Fruit fly (Drosophila melanogaster) whole organism, embryonic: ENCODE results near the gene CG3434.
A peak's percentile ranks its signal among the peaks of the same experiment; 100 is the strongest.

Experiments used
- CG10209 ChIP-seq: fragments of 200-800 bp; sonication (Bioruptor generic); optimal IDR thresholded peaks from 3 replicates; lab custom pipeline; 2017; ENCODE audit warnings: missing biosample characterization, mild to moderate bottlenecking, missing genetic modification characterization, missing genetic modification reagents
- CG10267 ChIP-seq: fragments of 200-800 bp; sonication (Bioruptor generic); optimal IDR thresholded peaks from 2 replicates; lab custom pipeline; 2018; ENCODE audit warnings: missing biosample characterization, mild to moderate bottlenecking, missing genetic modification characterization, moderate library complexity
- CG10274 ChIP-seq: fragments of 200-800 bp; sonication (Bioruptor generic); optimal IDR thresholded peaks from 3 replicates; lab custom pipeline; 2017; ENCODE audit warnings: missing biosample characterization, mild to moderate bottlenecking, missing genetic modification characterization
- CG10321 ChIP-seq: fragments of 200-800 bp; sonication (Bioruptor generic); IDR thresholded peaks from 2 replicates; pipeline ENCODE4 v1.3.6; 2022; ENCODE audit warnings: missing biosample characterization, missing genetic modification characterization
- CG11696 ChIP-seq: fragments of 200-800 bp; sonication (Bioruptor generic); IDR thresholded peaks from 2 replicates; pipeline ENCODE4 v1.3.6; 2022; ENCODE audit warnings: missing biosample characterization, missing genetic modification characterization
- CG12104 ChIP-seq: fragments of 200-800 bp; sonication (Bioruptor generic); optimal IDR thresholded peaks from 3 replicates; lab custom pipeline; 2016; ENCODE audit warnings: missing biosample characterization, missing genetic modification characterization
- CG14441 ChIP-seq: fragments of 200-800 bp; sonication (Bioruptor generic); IDR thresholded peaks from 2 replicates; pipeline ENCODE4 v1.3.6; 2022; ENCODE audit warnings: missing biosample characterization, missing genetic modification characterization
- CG15073 ChIP-seq: fragments of 200-800 bp; sonication (Bioruptor generic); optimal IDR thresholded peaks from 2 replicates; lab custom pipeline; 2016; ENCODE audit warnings: missing biosample characterization, missing genetic modification characterization
- CG15479 ChIP-seq: fragments of 200-800 bp; sonication (Bioruptor generic); optimal IDR thresholded peaks from 3 replicates; lab custom pipeline; 2019; ENCODE audit warnings: missing biosample characterization, mild to moderate bottlenecking, missing genetic modification characterization, moderate library complexity
- CG15696 ChIP-seq: fragments of 200-800 bp; sonication (Bioruptor generic); optimal IDR thresholded peaks from 2 replicates; lab custom pipeline; 2019; ENCODE audit warnings: missing biosample characterization, mild to moderate bottlenecking, missing genetic modification characterization, moderate library complexity
- CG1647 ChIP-seq: fragments of 200-800 bp; sonication (Bioruptor generic); optimal IDR thresholded peaks from 3 replicates; lab custom pipeline; 2016; ENCODE audit warnings: missing biosample characterization, missing genetic modification characterization
- CG31365 ChIP-seq: fragments of 200-800 bp; sonication (Bioruptor generic); optimal IDR thresholded peaks from 2 replicates; lab custom pipeline; 2018; ENCODE audit warnings: missing biosample characterization, mild to moderate bottlenecking, missing genetic modification characterization
- CG34376 ChIP-seq: fragments of 200-800 bp; sonication (Bioruptor generic); optimal IDR thresholded peaks from 2 replicates; lab custom pipeline; 2018; ENCODE audit warnings: missing biosample characterization, mild to moderate bottlenecking, missing genetic modification characterization
- CG4328 ChIP-seq: fragments of 200-800 bp; sonication (Bioruptor generic); optimal IDR thresholded peaks from 3 replicates; lab custom pipeline; 2017; ENCODE audit warnings: missing biosample characterization, missing genetic modification reagents, missing genetic modification characterization
- CG9437 ChIP-seq: fragments of 200-800 bp; sonication (Bioruptor generic); optimal IDR thresholded peaks from 2 replicates; lab custom pipeline; 2018; ENCODE audit warnings: missing biosample characterization, mild to moderate bottlenecking, missing genetic modification characterization
- CG9876 ChIP-seq: fragments of 200-800 bp; sonication (Bioruptor generic); optimal IDR thresholded peaks from 2 replicates; lab custom pipeline; 2016; ENCODE audit warnings: missing biosample characterization, missing genetic modification characterization
- Chrac-16 ChIP-seq: fragments of 200-800 bp; sonication (Bioruptor generic); optimal IDR thresholded peaks from 3 replicates; lab custom pipeline; 2016; ENCODE audit warnings: missing biosample characterization, missing genetic modification characterization
- Dfd ChIP-seq, 2 experiments: fragments of >200 bp; optimal IDR thresholded peaks; 2 replicates each; lab custom pipeline; 2017; ENCODE audit warnings: missing biosample characterization in 2 of 2, missing genetic modification characterization in 2 of 2
- Elba2 ChIP-seq: fragments of 200-800 bp; sonication (Bioruptor generic); optimal IDR thresholded peaks from 3 replicates; lab custom pipeline; 2016; ENCODE audit warnings: missing biosample characterization, missing genetic modification characterization
- HLH3B ChIP-seq: fragments of 200-800 bp; sonication (Bioruptor generic); IDR thresholded peaks from 2 replicates; pipeline ENCODE4 v1.3.6; 2022; ENCODE audit warnings: missing biosample characterization, missing genetic modification characterization
- HmgD ChIP-seq: fragments of 200-800 bp; sonication (Bioruptor generic); optimal IDR thresholded peaks from 3 replicates; lab custom pipeline; 2016; ENCODE audit warnings: missing biosample characterization, missing genetic modification characterization
- MESR4 ChIP-seq: fragments of 200-800 bp; sonication (Bioruptor generic); optimal IDR thresholded peaks from 2 replicates; lab custom pipeline; 2018; ENCODE audit warnings: missing biosample characterization, mild to moderate bottlenecking, missing genetic modification characterization, moderate library complexity
- MTF-1 ChIP-seq: fragments of 200-800 bp; sonication (Bioruptor generic); optimal IDR thresholded peaks from 2 replicates; lab custom pipeline; 2018; ENCODE audit warnings: missing biosample characterization, mild to moderate bottlenecking, missing genetic modification characterization, borderline replicate concordance
- Ptx1 ChIP-seq: fragments of 200-800 bp; sonication (Bioruptor generic); IDR thresholded peaks from 2 replicates; pipeline ENCODE4 v1.3.6; 2022; ENCODE audit warnings: missing biosample characterization, missing genetic modification characterization
- Stat92E ChIP-seq, 3 experiments: fragments of >200 bp in 2 of 3; fragments of 200-800 bp in 1 of 3; sonication (Bioruptor generic) in 1 of 3; optimal IDR thresholded peaks; 2 replicates each; lab custom pipeline; 2017 to 2019; ENCODE audit warnings: missing biosample characterization in 3 of 3, missing genetic modification characterization in 3 of 3, mild to moderate bottlenecking in 1 of 3, moderate library complexity in 1 of 3
- TFAM ChIP-seq: fragments of 200-800 bp; sonication (Bioruptor generic); optimal IDR thresholded peaks from 2 replicates; lab custom pipeline; 2017; ENCODE audit warnings: missing biosample characterization, missing genetic modification characterization, inconsistent platforms
- abd-A ChIP-seq: fragments of 200-800 bp; sonication (Bioruptor generic); optimal IDR thresholded peaks from 3 replicates; lab custom pipeline; 2019; ENCODE audit warnings: missing biosample characterization, mild to moderate bottlenecking, missing genetic modification characterization, moderate library complexity
- bcd ChIP-seq: fragments of 200-800 bp; sonication (Bioruptor generic); optimal IDR thresholded peaks from 2 replicates; lab custom pipeline; 2017; ENCODE audit warnings: missing biosample characterization, mild to moderate bottlenecking, missing genetic modification characterization
- crc ChIP-seq: fragments of 200-800 bp; sonication (Bioruptor generic); optimal IDR thresholded peaks from 2 replicates; lab custom pipeline; 2016; ENCODE audit warnings: missing biosample characterization, missing genetic modification characterization
- dm ChIP-seq: fragments of 200-800 bp; sonication (Bioruptor generic); optimal IDR thresholded peaks from 3 replicates; lab custom pipeline; 2016; ENCODE audit warnings: missing biosample characterization, missing genetic modification characterization
- emc ChIP-seq: fragments of 200-800 bp; sonication (Bioruptor generic); optimal IDR thresholded peaks from 2 replicates; lab custom pipeline; 2016; ENCODE audit warnings: missing biosample characterization, missing genetic modification characterization
- eve ChIP-seq, 2 experiments: fragments of >200 bp; optimal IDR thresholded peaks; 2 replicates each; lab custom pipeline; 2017; ENCODE audit warnings: missing biosample characterization in 2 of 2, missing genetic modification characterization in 2 of 2
- fd3F ChIP-seq: fragments of 200-800 bp; sonication (Bioruptor generic); optimal IDR thresholded peaks from 2 replicates; lab custom pipeline; 2018; ENCODE audit warnings: missing biosample characterization, mild to moderate bottlenecking, missing genetic modification characterization, moderate library complexity
- h ChIP-seq: fragments of >200 bp; optimal IDR thresholded peaks from 2 replicates; lab custom pipeline; 2017
- hb ChIP-seq: fragments of 200-800 bp; sonication (Bioruptor generic); IDR thresholded peaks from 3 replicates; pipeline ENCODE4 v1.3.6; 2022; ENCODE audit warnings: missing biosample characterization, missing genetic modification characterization; ENCODE audit not compliant: partially characterized antibody
- inv ChIP-seq: fragments of 200-800 bp; sonication (Bioruptor generic); IDR thresholded peaks from 2 replicates; pipeline ENCODE4 v1.3.6; 2022; ENCODE audit warnings: missing biosample characterization, missing genetic modification characterization; ENCODE audit not compliant: partially characterized antibody
- lmd ChIP-seq: fragments of 200-800 bp; sonication (Bioruptor generic); IDR thresholded peaks from 2 replicates; pipeline ENCODE4 v1.3.6; 2022; ENCODE audit warnings: missing biosample characterization, missing genetic modification characterization
- mld ChIP-seq: fragments of 200-800 bp; sonication (Bioruptor generic); IDR thresholded peaks from 3 replicates; pipeline ENCODE4 v1.3.6; 2022; ENCODE audit warnings: missing biosample characterization, missing genetic modification characterization; ENCODE audit not compliant: partially characterized antibody
- phol ChIP-seq: fragments of 200-800 bp; sonication (Bioruptor generic); optimal IDR thresholded peaks from 3 replicates; lab custom pipeline; 2018; ENCODE audit warnings: missing biosample characterization, mild to moderate bottlenecking, missing genetic modification characterization, moderate library complexity
- scrt ChIP-seq: fragments of 200-800 bp; sonication (Bioruptor generic); optimal IDR thresholded peaks from 2 replicates; lab custom pipeline; 2018; ENCODE audit warnings: missing biosample characterization, mild to moderate bottlenecking, missing genetic modification characterization, moderate library complexity
- sd ChIP-seq: fragments of 200-800 bp; sonication (Bioruptor generic); optimal IDR thresholded peaks from 3 replicates; lab custom pipeline; 2018; ENCODE audit warnings: missing biosample characterization, mild to moderate bottlenecking, missing genetic modification characterization, moderate library complexity
- sisA ChIP-seq: fragments of 200-800 bp; sonication (Bioruptor generic); IDR thresholded peaks from 2 replicates; pipeline ENCODE4 v1.3.6; 2022; ENCODE audit warnings: missing biosample characterization, missing genetic modification characterization
- slou ChIP-seq: fragments of 200-800 bp; sonication (Bioruptor generic); optimal IDR thresholded peaks from 3 replicates; lab custom pipeline; 2016; ENCODE audit warnings: missing biosample characterization, missing genetic modification characterization
- stc ChIP-seq: fragments of 200-800 bp; sonication (Bioruptor generic); IDR thresholded peaks from 2 replicates; pipeline ENCODE4 v1.3.6; 2022; ENCODE audit warnings: missing biosample characterization, missing genetic modification characterization
- trem ChIP-seq: fragments of 200-800 bp; optimal IDR thresholded peaks from 3 replicates; lab custom pipeline; 2019; ENCODE audit warnings: missing biosample characterization, mild to moderate bottlenecking, missing genetic modification characterization, moderate library complexity
- usp ChIP-seq: fragments of >200 bp; optimal IDR thresholded peaks from 2 replicates; lab custom pipeline; 2017; ENCODE audit warnings: missing biosample characterization, missing genetic modification characterization
- z ChIP-seq: fragments of 200-800 bp; sonication (Bioruptor generic); IDR thresholded peaks from 3 replicates; pipeline ENCODE4 v1.3.6; 2022; ENCODE audit warnings: missing biosample characterization, missing genetic modification characterization

CG3434 gene

DNA sequence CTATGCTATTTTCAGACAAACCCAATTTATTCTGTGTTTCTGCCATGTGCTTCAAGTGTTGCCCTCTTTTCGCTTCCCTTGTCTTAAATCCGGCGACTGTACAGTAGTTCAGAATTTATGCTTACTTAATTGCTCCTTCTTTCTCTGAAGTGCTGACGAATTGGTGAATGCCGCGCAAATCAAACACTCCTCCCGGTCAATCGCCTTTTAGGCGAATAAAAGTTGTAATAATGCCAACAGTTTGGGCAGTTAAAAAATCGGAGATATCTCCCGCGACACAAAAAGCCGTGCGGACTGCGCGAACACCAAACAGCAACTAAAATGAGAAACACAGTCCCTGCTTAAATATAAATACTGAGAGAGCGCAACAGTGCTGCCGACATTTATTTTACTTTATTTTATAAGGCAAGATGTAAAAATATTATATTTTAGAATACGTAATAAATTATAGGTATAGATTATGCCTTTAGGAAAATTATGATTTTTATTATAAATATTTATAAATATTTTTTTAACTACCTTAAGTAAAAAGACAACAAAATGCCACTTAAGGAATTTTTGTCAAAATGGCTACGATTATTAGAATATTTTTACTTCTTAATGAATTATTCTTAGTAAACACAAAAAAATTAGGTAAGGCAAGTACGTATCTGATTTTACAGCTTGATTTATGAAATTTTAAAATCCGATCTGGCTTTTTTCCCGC is 44.6 kb upstream of the CG3434 start, which contains the start of gene path (continued):
- peak; percentile 57 for TF ChIP-seq dm (GFP tag; lab: Kevin White, UChicago)
- no peak for TF ChIP-seq CG15073 (GFP tag; lab: Kevin White, UChicago)
- peak; percentile 45; the same call in 1 of the 2 replicates for TF ChIP-seq CG11696
- no peak for TF ChIP-seq CG1647
- no peak for TF ChIP-seq emc (GFP tag; lab: Kevin White, UChicago)
- TF ChIP-seq bcd (GFP tag; lab: Kevin White, UChicago), result peak; percentile 4
- no peak; the same call in 1 of the 2 replicates for TF ChIP-seq Ptx1 (GFP tag; lab: Robert Waterston, UW)
- peak; percentile 45 for TF ChIP-seq scrt (GFP tag; lab: Kevin White, UChicago)
- peak in 1 of 3 experiments; percentile 30 for TF ChIP-seq Stat92E (GFP tag; optimal IDR thresholded peaks at IDR 0.05; lab: Kevin White, UChicago)
- peak; percentile 2 for TF ChIP-seq CG31365 (tag; lab: Kevin White, UChicago)
- TF ChIP-seq CG10209, result peak; percentile 37
- no peak for TF ChIP-seq Chrac-16 (GFP tag; lab: Kevin White, UChicago)
- peak; percentile 25; the same call in 1 of the 2 replicates for TF ChIP-seq CG14441
- peak; percentile 49 for TF ChIP-seq MTF-1 (GFP tag; lab: Kevin White, UChicago)
- TF ChIP-seq HmgD (GFP tag; lab: Kevin White, UChicago), result no peak
- TF ChIP-seq CG34376, result peak; percentile 53
- TF ChIP-seq usp (GFP tag; lab: Kevin White, UChicago), result no peak
- peak; percentile 31 for TF ChIP-seq CG15696 (tag; lab: Kevin White, UChicago)
- TF ChIP-seq CG10267 (tag; lab: Kevin White, UChicago), result peak; percentile 66
- TF ChIP-seq MESR4 (GFP tag; lab: Kevin White, UChicago), result peak; percentile 18
- TF ChIP-seq HLH3B (GFP tag; lab: Robert Waterston, UW), result no peak; the same call in 1 of the 2 replicates
- TF ChIP-seq trem (tag; lab: Kevin White, UChicago), result peak; percentile 67

dm6 chr3L:9504530-9504929 is 43.9 kb upstream of the CG3434 start:
- TF ChIP-seq CG10321 (GFP tag; lab: Robert Waterston, UW) (no peak), CG10274 (GFP tag; lab: Kevin White, UChicago) (no peak), z (no peak), eve (GFP tag; optimal IDR thresholded peaks at IDR 0.05; lab: Kevin White, UChicago) (peak in 1 of 2 experiments; percentile 55), CG4328 (no peak), CG15479 (no peak), CG9437 (GFP tag; lab: Kevin White, UChicago) (peak; percentile 52)

dm6 chr3L:9503552-9504317 is 43.1 kb upstream of the CG3434 start:
- TF ChIP-seq CG9876 (GFP tag; lab: Kevin White, UChicago) (no peak), inv (GFP tag; lab: Robert Waterston, UW) (no peak), lmd (no peak), TFAM (GFP tag; lab: Kevin White, UChicago) (no peak), sd (tag; lab: Kevin White, UChicago) (no peak), hb (GFP tag; lab: Robert Waterston, UW) (no peak), abd-A (no peak), crc (GFP tag; lab: Kevin White, UChicago) (no peak), stc (GFP tag; lab: Robert Waterston, UW) (no peak), slou (GFP tag; lab: Kevin White, UChicago) (no peak), CG12104 (GFP tag; lab: Kevin White, UChicago) (no peak), phol (tag; lab: Kevin White, UChicago) (peak; percentile 15), fd3F (GFP tag; lab: Kevin White, UChicago) (no peak), mld (GFP tag; lab: Robert Waterston, UW) (no peak), Elba2 (no peak), Dfd (GFP tag; optimal IDR thresholded peaks at IDR 0.05; lab: Kevin White, UChicago) (no peak), h (lab: Kevin White, UChicago) (no peak), sisA (no peak)
